Worm (Caenorhabditis elegans) whole organism, mixed stage, embryonic: Measurements from ENCODE around the gene F26D11.13.

Experiments
- M03D4.4 ChIP-seq: sonication (generic microtip); optimal IDR thresholded peaks from 2 replicates; lab custom pipeline; 2017; ENCODE audit warnings: mild to moderate bottlenecking, missing genetic modification characterization, missing compliant biosample characterization
- bed-3 ChIP-seq: fragments of 200-800 bp; sonication (Bioruptor generic); optimal IDR thresholded peaks from 3 replicates; lab custom pipeline; 2018; ENCODE audit warnings: mild to moderate bottlenecking, missing genetic modification characterization, moderate library complexity, missing compliant biosample characterization
- blmp-1 ChIP-seq: fragments of 150-350 bp; optimal IDR thresholded peaks from 2 replicates; lab custom pipeline; 2014; ENCODE audit warnings: missing biosample characterization, missing genetic modification characterization
- ceh-39 ChIP-seq: fragments of 150-350 bp; optimal IDR thresholded peaks from 2 replicates; lab custom pipeline; 2014; ENCODE audit warnings: missing biosample characterization, missing genetic modification characterization
- ceh-83 ChIP-seq: fragments of 200-800 bp; sonication (Bioruptor generic); optimal IDR thresholded peaks from 2 replicates; lab custom pipeline; 2018; ENCODE audit warnings: mild to moderate bottlenecking, missing genetic modification characterization, missing compliant biosample characterization
- ces-1 ChIP-seq: fragments of 150-350 bp; optimal IDR thresholded peaks from 2 replicates; lab custom pipeline; 2014; ENCODE audit warnings: missing biosample characterization, missing genetic modification reagents, missing genetic modification characterization
- cnd-1 ChIP-seq: fragments of 200-800 bp; sonication (Bioruptor generic); optimal IDR thresholded peaks from 2 replicates; lab custom pipeline; 2018; ENCODE audit warnings: mild to moderate bottlenecking, missing genetic modification characterization, missing compliant biosample characterization
- drap-1 ChIP-seq: fragments of 200-800 bp; sonication (Bioruptor generic); optimal IDR thresholded peaks from 3 replicates; lab custom pipeline; 2018; ENCODE audit warnings: mild to moderate bottlenecking, missing genetic modification characterization, missing compliant biosample characterization
- elt-1 ChIP-seq: sonication (generic microtip); optimal IDR thresholded peaks from 2 replicates; lab custom pipeline; 2017; ENCODE audit warnings: missing genetic modification characterization, mild to moderate bottlenecking, missing compliant biosample characterization, antibody characterized with exemption, moderate library complexity, borderline replicate concordance; ENCODE audit not compliant: insufficient read depth
- elt-3 ChIP-seq: fragments of 150-350 bp; optimal IDR thresholded peaks from 2 replicates; lab custom pipeline; 2014; ENCODE audit warnings: missing biosample characterization, missing genetic modification characterization
- flh-1 ChIP-seq: fragments of 200-800 bp; sonication (Bioruptor generic); optimal IDR thresholded peaks from 2 replicates; lab custom pipeline; 2018; ENCODE audit warnings: mild to moderate bottlenecking, missing genetic modification characterization, moderate library complexity, missing compliant biosample characterization
- ham-2 ChIP-seq: fragments of 200-800 bp; sonication (Bioruptor generic); optimal IDR thresholded peaks from 2 replicates; lab custom pipeline; 2018; ENCODE audit warnings: mild to moderate bottlenecking, missing genetic modification characterization, missing compliant biosample characterization
- hlh-1 ChIP-seq: fragments of 150-350 bp; optimal IDR thresholded peaks from 2 replicates; lab custom pipeline; 2014; ENCODE audit warnings: missing biosample characterization, missing genetic modification reagents, missing genetic modification characterization
- lin-13 ChIP-seq: fragments of 150-350 bp; optimal IDR thresholded peaks from 2 replicates; lab custom pipeline; 2014; ENCODE audit warnings: missing biosample characterization, missing genetic modification characterization
- lsy-2 ChIP-seq: fragments of 150-350 bp; optimal IDR thresholded peaks from 2 replicates; lab custom pipeline; 2014; ENCODE audit warnings: missing biosample characterization, missing genetic modification characterization
- mab-5 ChIP-seq: fragments of 150-350 bp; optimal IDR thresholded peaks from 2 replicates; lab custom pipeline; 2014; ENCODE audit warnings: missing biosample characterization, missing genetic modification characterization
- mep-1 ChIP-seq: fragments of 150-350 bp; optimal IDR thresholded peaks from 2 replicates; lab custom pipeline; 2017; ENCODE audit warnings: missing biosample characterization, missing genetic modification reagents, missing genetic modification characterization, inconsistent platforms
- mls-2 ChIP-seq: sonication (generic microtip); optimal IDR thresholded peaks from 2 replicates; lab custom pipeline; 2016; ENCODE audit warnings: mild to moderate bottlenecking, missing genetic modification characterization, moderate library complexity, missing compliant biosample characterization
- nhr-12 ChIP-seq: fragments of 150-350 bp; optimal IDR thresholded peaks from 2 replicates; lab custom pipeline; 2014; ENCODE audit warnings: missing biosample characterization, missing genetic modification characterization
- nhr-2 ChIP-seq: fragments of 150-350 bp; optimal IDR thresholded peaks from 2 replicates; lab custom pipeline; 2014; ENCODE audit warnings: missing biosample characterization, missing genetic modification characterization
- nhr-237 ChIP-seq: fragments of 150-350 bp; optimal IDR thresholded peaks from 2 replicates; lab custom pipeline; 2014; ENCODE audit warnings: missing biosample characterization, missing genetic modification characterization
- nhr-28 ChIP-seq: fragments of 150-350 bp; optimal IDR thresholded peaks from 2 replicates; lab custom pipeline; 2014; ENCODE audit warnings: missing biosample characterization, missing genetic modification characterization
- nhr-76 ChIP-seq: sonication (generic microtip); optimal IDR thresholded peaks from 2 replicates; lab custom pipeline; 2017; ENCODE audit warnings: missing biosample characterization, missing genetic modification characterization
- pha-4 ChIP-seq: fragments of 150-350 bp; optimal IDR thresholded peaks from 2 replicates; lab custom pipeline; 2018; ENCODE audit warnings: missing biosample characterization, missing genetic modification reagents, missing genetic modification characterization
- sem-2 ChIP-seq: fragments of 200-800 bp; sonication (Bioruptor generic); optimal IDR thresholded peaks from 2 replicates; lab custom pipeline; 2018; ENCODE audit warnings: mild to moderate bottlenecking, missing genetic modification characterization, missing compliant biosample characterization
- snpc-4 ChIP-seq: fragments of 150-350 bp; optimal IDR thresholded peaks from 2 replicates; lab custom pipeline; 2014; ENCODE audit warnings: missing biosample characterization, missing genetic modification characterization
- sptf-1 ChIP-seq: sonication (generic microtip); optimal IDR thresholded peaks from 2 replicates; lab custom pipeline; 2017; ENCODE audit warnings: mild to moderate bottlenecking, missing genetic modification characterization, moderate library complexity, missing compliant biosample characterization
- tbx-8 ChIP-seq: fragments of 200-800 bp; sonication (Bioruptor generic); optimal IDR thresholded peaks from 2 replicates; lab custom pipeline; 2018; ENCODE audit warnings: mild to moderate bottlenecking, missing genetic modification characterization, moderate library complexity, missing compliant biosample characterization
- unc-120 ChIP-seq: sonication (generic microtip); optimal IDR thresholded peaks from 2 replicates; lab custom pipeline; 2017; ENCODE audit warnings: missing genetic modification characterization, missing compliant biosample characterization; ENCODE audit not compliant: poor library complexity, severe bottlenecking
- unc-39 ChIP-seq: fragments of 150-350 bp; optimal IDR thresholded peaks from 2 replicates; lab custom pipeline; 2014; ENCODE audit warnings: missing biosample characterization, missing genetic modification characterization
- unc-62 ChIP-seq: fragments of 150-350 bp; optimal IDR thresholded peaks from 2 replicates; lab custom pipeline; 2014; ENCODE audit warnings: missing biosample characterization, missing genetic modification reagents, missing genetic modification characterization
- zip-8 ChIP-seq: fragments of 150-350 bp; optimal IDR thresholded peaks from 2 replicates; lab custom pipeline; 2014; ENCODE audit warnings: missing biosample characterization, missing genetic modification characterization
- ztf-11 ChIP-seq: fragments of 150-350 bp; optimal IDR thresholded peaks from 2 replicates; lab custom pipeline; 2014; ENCODE audit warnings: missing biosample characterization, missing genetic modification characterization

Gene F26D11.13

DNA sequence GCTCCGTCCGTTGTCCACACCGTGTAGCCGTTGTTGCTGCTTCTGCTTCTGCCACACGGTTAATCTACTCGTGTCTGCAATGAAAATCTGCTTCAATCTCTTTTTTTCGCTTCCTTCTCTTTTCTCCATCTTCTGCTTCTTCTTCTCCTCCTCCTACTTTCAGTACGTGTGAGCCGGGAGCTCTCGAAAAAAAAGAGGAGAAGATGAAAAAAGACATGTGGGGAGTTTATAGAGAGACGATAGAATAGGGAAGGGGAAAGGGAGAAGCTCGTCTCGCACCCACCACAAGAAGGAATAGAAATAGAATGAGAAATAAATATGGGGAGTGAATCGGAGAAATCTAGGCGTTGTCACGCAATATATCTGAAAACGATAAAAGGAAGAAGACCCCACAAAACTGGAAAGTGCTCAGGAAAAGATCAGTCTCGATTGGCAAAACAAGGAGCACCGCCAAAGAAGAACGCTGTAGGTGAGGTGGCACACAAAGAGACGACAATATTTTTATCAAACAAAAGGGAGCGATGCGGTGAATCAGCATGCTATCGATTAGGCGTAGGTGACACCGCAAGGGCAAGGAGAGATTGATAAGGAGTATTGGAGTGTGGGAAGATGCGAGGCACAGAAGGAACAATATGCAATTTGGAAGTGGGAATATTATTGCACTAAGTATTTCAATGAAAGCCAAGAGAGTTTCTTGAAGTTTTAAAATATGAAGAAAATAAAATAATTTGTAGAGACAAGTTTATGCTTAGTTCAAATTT lies 23.4 kb upstream of the F26D11.13 start, which contains the start of gene let-413:
TSS of gene let-413 (minus strand) at position 76 of the 761 bp plus-strand sequence.
- TF ChIP-seq lsy-2 (tag; lab: Kevin White, UChicago) (no peak), mab-5 (no peak), ceh-83 (no peak), hlh-1 (no peak), nhr-12 (no peak), unc-62 (GFP tag; lab: Kevin White, UChicago) (no peak), zip-8 (tag; lab: Kevin White, UChicago) (no peak), drap-1 (no peak), sem-2 (GFP tag; lab: Kevin White, UChicago) (no peak), unc-39 (no peak), M03D4.4 (no peak), nhr-76 (tag; lab: Kevin White, UChicago) (no peak), bed-3 (GFP tag; lab: Kevin White, UChicago) (no peak), blmp-1 (tag; lab: Kevin White, UChicago) (no peak), lin-13 (tag; lab: Kevin White, UChicago) (no peak), mep-1 (no peak), nhr-2 (tag; lab: Kevin White, UChicago) (no peak), flh-1 (GFP tag; lab: Kevin White, UChicago) (no peak), nhr-237 (no peak), ztf-11 (tag; lab: Kevin White, UChicago) (no peak)

DNA sequence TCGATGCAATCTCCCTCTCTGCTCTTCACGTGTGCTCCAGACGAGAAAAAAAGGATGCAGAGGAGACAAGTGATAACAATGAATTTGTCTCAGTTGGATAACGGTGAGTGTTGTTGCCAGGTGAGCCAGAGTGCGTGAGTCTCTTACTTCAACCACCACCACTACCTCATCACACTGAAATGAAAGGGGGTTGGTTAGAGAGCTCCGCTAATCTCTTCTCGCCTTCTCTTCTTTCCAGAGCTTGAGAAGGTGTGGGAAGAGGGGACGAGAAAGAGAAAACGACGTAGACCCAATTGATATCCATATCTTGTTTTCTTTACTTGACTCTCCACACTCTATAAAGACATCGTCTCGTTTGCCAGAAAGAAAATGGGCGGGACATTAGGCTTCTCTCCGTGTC lies 16.9 kb upstream of the F26D11.13 start:
- TF ChIP-seq ham-2 (GFP tag; lab: Kevin White, UChicago) = no peak
- TF ChIP-seq tbx-8 = no peak
- TF ChIP-seq mab-5 = no peak
- no peak for TF ChIP-seq mls-2
- no peak for TF ChIP-seq sptf-1 (tag; lab: Kevin White, UChicago)
- no peak for TF ChIP-seq lin-13 (tag; lab: Kevin White, UChicago)
- no peak for TF ChIP-seq nhr-76 (tag; lab: Kevin White, UChicago)
- TF ChIP-seq blmp-1 (tag; lab: Kevin White, UChicago) = no peak
- TF ChIP-seq unc-39 = no peak
- no peak for TF ChIP-seq ces-1 (GFP tag; lab: Kevin White, UChicago)
- no peak for TF ChIP-seq cnd-1 (tag; lab: Kevin White, UChicago)
- TF ChIP-seq lsy-2 (tag; lab: Kevin White, UChicago) = no peak
- TF ChIP-seq pha-4 (tag; lab: Kevin White, UChicago) = no peak
- TF ChIP-seq nhr-2 (tag; lab: Kevin White, UChicago) = no peak

DNA sequence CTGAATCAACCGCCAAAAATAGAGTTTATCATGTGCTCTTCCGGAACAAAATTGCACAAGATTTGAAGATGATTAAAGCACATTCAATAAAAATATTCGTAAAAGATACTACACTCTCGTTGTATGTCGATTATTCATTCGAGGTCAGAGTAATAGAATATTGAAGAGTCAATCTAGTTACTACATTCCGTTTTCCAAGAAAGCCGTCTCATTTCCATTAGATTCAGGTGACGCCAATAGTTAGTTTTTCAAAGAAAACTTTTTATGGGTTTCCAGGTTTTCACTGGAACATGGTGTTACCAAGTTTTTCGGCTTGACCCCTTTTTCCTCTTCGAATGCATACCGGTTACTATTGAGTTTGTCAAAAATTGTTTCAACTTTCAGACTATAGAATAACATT lies 16.1 kb upstream of the F26D11.13 start:
- TF ChIP-seq lin-13 (tag; lab: Kevin White, UChicago) (no peak), zip-8 (tag; lab: Kevin White, UChicago) (no peak), nhr-28 (no peak), nhr-2 (tag; lab: Kevin White, UChicago) (no peak), bed-3 (GFP tag; lab: Kevin White, UChicago) (no peak), nhr-76 (tag; lab: Kevin White, UChicago) (no peak)

DNA sequence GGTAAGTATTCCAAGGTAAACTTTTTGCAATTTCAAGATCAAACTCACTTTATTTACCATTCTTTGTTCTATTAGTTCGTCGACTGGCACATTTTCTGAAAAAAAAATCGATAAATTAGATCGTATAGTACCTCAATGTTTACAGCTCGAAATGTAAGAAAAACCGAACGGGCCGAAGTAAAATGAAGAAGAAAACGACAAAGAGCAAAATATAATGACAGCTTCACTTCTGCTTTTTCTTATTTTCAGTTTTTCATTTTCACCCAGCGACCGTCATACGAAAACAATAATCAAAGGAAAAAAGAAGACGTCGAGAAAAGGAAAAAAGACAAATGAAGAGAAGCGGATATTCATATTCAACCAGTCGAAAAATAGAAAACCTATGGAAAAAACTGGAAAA lies 14.7 kb upstream of the F26D11.13 start, which contains the start of gene che-7:
TSS of gene che-7 (minus strand) at position 101 of the 400 bp plus-strand sequence.
- no peak for TF ChIP-seq nhr-2 (tag; lab: Kevin White, UChicago)
- no peak for TF ChIP-seq snpc-4 (tag; lab: Kevin White, UChicago)
- no peak for TF ChIP-seq sem-2 (GFP tag; lab: Kevin White, UChicago)
- TF ChIP-seq nhr-28 = no peak
- TF ChIP-seq mep-1 = no peak
- no peak for TF ChIP-seq nhr-12
- TF ChIP-seq mls-2 = no peak
- TF ChIP-seq lin-13 (tag; lab: Kevin White, UChicago) = no peak
- TF ChIP-seq, all 35 proteins: peak for 0

DNA sequence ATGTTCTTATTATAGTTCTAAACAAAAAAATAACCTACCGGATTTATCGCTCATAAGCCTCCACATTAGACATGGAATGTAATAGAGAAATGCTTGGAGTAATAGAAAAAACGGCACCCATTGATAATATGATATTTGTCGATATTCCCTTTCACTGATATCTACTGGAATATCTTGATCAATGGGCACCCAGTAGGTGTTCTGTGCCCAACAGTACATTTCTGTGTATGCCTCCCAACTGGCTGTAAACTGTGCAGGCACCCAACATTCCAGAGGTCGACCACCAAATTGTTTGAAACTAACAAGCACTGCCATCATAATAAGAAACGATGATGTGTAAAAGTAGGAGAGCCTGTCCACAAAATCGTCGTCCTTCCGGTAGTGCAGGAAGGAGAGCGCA lies 10.0 kb upstream of the F26D11.13 start:
- TF ChIP-seq ceh-39 (tag; lab: Kevin White, UChicago) (no peak), lsy-2 (tag; lab: Kevin White, UChicago) (no peak), nhr-28 (no peak), elt-1 (tag; lab: Kevin White, UChicago) (no peak), mls-2 (no peak), unc-39 (no peak), mab-5 (no peak), cnd-1 (tag; lab: Kevin White, UChicago) (no peak), elt-3 (tag; lab: Kevin White, UChicago) (no peak), unc-120 (tag; lab: Kevin White, UChicago) (no peak), drap-1 (no peak)
- TF ChIP-seq, all 35 proteins: peak for 0
